Fruit fly (Drosophila melanogaster): ENCODE data around the gene CG31323.

Gene CG31323

dm6 chr3R:26129680-26130079 lies 41.0 kb upstream of the CG31323 start (continued):
- TF ChIP-seq Bgb (GFP tag; IDR thresholded peaks at IDR 0.05; ENCODE audit: partially characterized antibody) (peak; percentile 67), gcm (GFP tag; optimal IDR thresholded peaks at IDR 0.05) (no peak), sug (tag; optimal IDR thresholded peaks at IDR 0.05) (no peak), CG18599 (GFP tag; optimal IDR thresholded peaks at IDR 0.05) (no peak), CG12769 (tag; optimal IDR thresholded peaks at IDR 0.05) (no peak), Camta (GFP tag; optimal IDR thresholded peaks at IDR 0.05) (no peak), CG12104 (GFP tag; optimal IDR thresholded peaks at IDR 0.05) (no peak), Med (GFP tag) (peak; percentile 30), CG8089 (GFP tag; optimal IDR thresholded peaks at IDR 0.05) (no peak), CkIIα-i1 (GFP tag; IDR thresholded peaks at IDR 0.05) (no peak), ara (GFP tag; IDR thresholded peaks at IDR 0.05) (no peak), CG13296 (GFP tag; optimal IDR thresholded peaks at IDR 0.05) (no peak), stwl (tag; optimal IDR thresholded peaks at IDR 0.05) (peak; percentile 51), Stat92E (GFP tag; optimal IDR thresholded peaks at IDR 0.05) (no peak), org-1 (GFP tag; optimal IDR thresholded peaks at IDR 0.05) (no peak), CG2199 (GFP tag; IDR thresholded peaks at IDR 0.05) (0 out of 3 replicates have a peak, but pooled peaks have one; percentile 56), Taf1 (GFP tag; IDR thresholded peaks at IDR 0.05) (no peak), CG4360 (GFP tag; IDR thresholded peaks at IDR 0.05) (no peak), CG6791 (GFP tag; IDR thresholded peaks at IDR 0.05; ENCODE audit: partially characterized antibody) (peak; percentile 61), knrl (GFP tag; IDR thresholded peaks at IDR 0.05; ENCODE audit: partially characterized antibody) (peak; percentile 56), amos (GFP tag; IDR thresholded peaks at IDR 0.05; ENCODE audit: partially characterized antibody) (peak; percentile 67), sqz (GFP tag; optimal IDR thresholded peaks at IDR 0.05) (no peak), CG6272 (GFP tag; IDR thresholded peaks at IDR 0.05) (no peak), CG6854 (GFP tag; optimal IDR thresholded peaks at IDR 0.05) (no peak), Opbp (GFP tag; IDR thresholded peaks at IDR 0.05; ENCODE audit: partially characterized antibody) (no peak), zf30C (GFP tag; optimal IDR thresholded peaks at IDR 0.05) (no peak), phol (tag; optimal IDR thresholded peaks at IDR 0.05) (no peak), lilli (GFP tag; optimal IDR thresholded peaks at IDR 0.05) (no peak), gt (GFP tag; IDR thresholded peaks at IDR 0.05) (no peak), CG16813 (GFP tag; IDR thresholded peaks at IDR 0.05; ENCODE audit: partially characterized antibody) (peak; percentile 40; the same call in 1 of the 3 replicates), CG11504 (tag; optimal IDR thresholded peaks at IDR 0.05) (peak; percentile 100), prd (optimal IDR thresholded peaks at IDR 0.05) (no peak), prd (GFP tag; IDR thresholded peaks at IDR 0.05) (no peak), BEAF-32 (GFP tag; optimal IDR thresholded peaks at IDR 0.05) (no peak)

- peak; percentile 69 for TF ChIP-seq CG17568 (GFP tag; optimal IDR thresholded peaks at IDR 0.05)
- TF ChIP-seq CG4730 (GFP tag; IDR thresholded peaks at IDR 0.05) = 0 out of 2 replicates have a peak, but pooled peaks have one; percentile 29
- TF ChIP-seq wdn (GFP tag; IDR thresholded peaks at IDR 0.05) = peak; percentile 35; the same call in 1 of the 2 replicates
- TF ChIP-seq nau (GFP tag; optimal IDR thresholded peaks at IDR 0.05) = peak; percentile 49
- TF ChIP-seq CG17385 (GFP tag; optimal IDR thresholded peaks at IDR 0.05) = peak; percentile 23
- TF ChIP-seq CG10209 (GFP tag; optimal IDR thresholded peaks at IDR 0.05) = peak; percentile 26
- TF ChIP-seq Atf6 (GFP tag; IDR thresholded peaks at IDR 0.05) = peak; percentile 32
- TF ChIP-seq kah (GFP tag; optimal IDR thresholded peaks at IDR 0.05) = peak; percentile 16
- TF ChIP-seq CG11504 (tag; optimal IDR thresholded peaks at IDR 0.05) = peak; percentile 66
- TF ChIP-seq Dref (GFP tag; IDR thresholded peaks at IDR 0.05) = no peak
- TF ChIP-seq fd64A (GFP tag; optimal IDR thresholded peaks at IDR 0.05) = peak; percentile 44
- TF ChIP-seq cas (GFP tag; IDR thresholded peaks at IDR 0.05) = 0 out of 2 replicates have a peak, but pooled peaks have one; percentile 12
- no peak for TF ChIP-seq CG17186 (GFP tag; optimal IDR thresholded peaks at IDR 0.05)
- TF ChIP-seq CG10543 (GFP tag; optimal IDR thresholded peaks at IDR 0.05) = peak; percentile 41
- no peak for TF ChIP-seq stwl (tag; optimal IDR thresholded peaks at IDR 0.05)
- peak; percentile 27 for TF ChIP-seq gsb-n (tag; optimal IDR thresholded peaks at IDR 0.05)
- TF ChIP-seq CG15073 (GFP tag; optimal IDR thresholded peaks at IDR 0.05) = no peak
- TF ChIP-seq run (tag; optimal IDR thresholded peaks at IDR 0.05) = no peak
- no peak for TF ChIP-seq CG31441 (GFP tag; IDR thresholded peaks at IDR 0.05)
These were observed 40.1 kb upstream of the CG31323 start for dm6 chr3R:26130586-26130985.
